Fruit fly (Drosophila melanogaster) whole organism, embryonic: Measurements from ENCODE around the gene CG17549.

Experiments
- Aef1 ChIP-seq: fragments of 200-800 bp; sonication (Bioruptor generic); IDR thresholded peaks from 3 replicates; pipeline ENCODE4 v1.3.6; 2022; ENCODE audit warnings: missing biosample characterization, missing genetic modification characterization
- Bdp1 ChIP-seq: fragments of 200-800 bp; sonication (Bioruptor generic); optimal IDR thresholded peaks from 3 replicates; lab custom pipeline; 2016; ENCODE audit warnings: missing biosample characterization, missing genetic modification characterization
- CG10543 ChIP-seq: fragments of 200-800 bp; sonication (Bioruptor generic); optimal IDR thresholded peaks from 3 replicates; lab custom pipeline; 2017; ENCODE audit warnings: missing biosample characterization, mild to moderate bottlenecking, missing genetic modification characterization, moderate library complexity
- CG12236 ChIP-seq: fragments of 200-800 bp; sonication (Bioruptor generic); optimal IDR thresholded peaks from 2 replicates; lab custom pipeline; 2016; ENCODE audit warnings: missing biosample characterization, missing genetic modification characterization
- CG12769 ChIP-seq: fragments of 200-800 bp; sonication (Bioruptor generic); optimal IDR thresholded peaks from 2 replicates; lab custom pipeline; 2019; ENCODE audit warnings: missing biosample characterization, mild to moderate bottlenecking, missing genetic modification characterization, moderate library complexity
- CG13624 ChIP-seq: fragments of 200-800 bp; sonication (Bioruptor generic); optimal IDR thresholded peaks from 2 replicates; lab custom pipeline; 2016; ENCODE audit warnings: missing biosample characterization, missing genetic modification characterization
- CG13894 ChIP-seq: fragments of 200-800 bp; sonication (Bioruptor generic); optimal IDR thresholded peaks from 3 replicates; lab custom pipeline; 2018; ENCODE audit warnings: missing biosample characterization, mild to moderate bottlenecking, missing genetic modification characterization, moderate library complexity
- CG17186 ChIP-seq: fragments of 200-800 bp; sonication (Bioruptor generic); optimal IDR thresholded peaks from 3 replicates; lab custom pipeline; 2017; ENCODE audit warnings: missing biosample characterization, missing genetic modification reagents, missing genetic modification characterization
- CG18619 ChIP-seq: fragments of 200-800 bp; sonication (Bioruptor generic); optimal IDR thresholded peaks from 3 replicates; lab custom pipeline; 2017; ENCODE audit warnings: missing biosample characterization, mild to moderate bottlenecking, missing genetic modification characterization
- CG30020 ChIP-seq: fragments of 200-800 bp; optimal IDR thresholded peaks from 2 replicates; lab custom pipeline; 2019; ENCODE audit warnings: missing biosample characterization, mild to moderate bottlenecking, missing genetic modification characterization, moderate library complexity
- CG31388 ChIP-seq: fragments of 200-800 bp; sonication (Bioruptor generic); optimal IDR thresholded peaks from 2 replicates; lab custom pipeline; 2016; ENCODE audit warnings: missing biosample characterization, missing genetic modification characterization
- CG3163 ChIP-seq: fragments of 200-800 bp; sonication (Bioruptor generic); optimal IDR thresholded peaks from 3 replicates; lab custom pipeline; 2016; ENCODE audit warnings: missing biosample characterization, missing genetic modification characterization
- CG4617 ChIP-seq: fragments of 200-800 bp; sonication (Bioruptor generic); optimal IDR thresholded peaks from 3 replicates; lab custom pipeline; 2016; ENCODE audit warnings: missing biosample characterization, missing genetic modification characterization, borderline replicate concordance
- CG5180 ChIP-seq: fragments of 200-800 bp; sonication (Bioruptor generic); optimal IDR thresholded peaks from 3 replicates; lab custom pipeline; 2017; ENCODE audit warnings: missing biosample characterization, missing genetic modification characterization, mild to moderate bottlenecking, moderate library complexity, missing genetic modification reagents
- CG6654 ChIP-seq: fragments of 200-800 bp; sonication (Bioruptor generic); optimal IDR thresholded peaks from 2 replicates; lab custom pipeline; 2017; ENCODE audit warnings: missing biosample characterization, mild to moderate bottlenecking, missing genetic modification characterization
- CG7556 ChIP-seq: fragments of 200-800 bp; sonication (Bioruptor generic); optimal IDR thresholded peaks from 2 replicates; lab custom pipeline; 2017; ENCODE audit warnings: missing biosample characterization, mild to moderate bottlenecking, missing genetic modification characterization
- CG8924 ChIP-seq: fragments of 200-800 bp; optimal IDR thresholded peaks from 3 replicates; lab custom pipeline; 2019; ENCODE audit warnings: missing biosample characterization, mild to moderate bottlenecking, missing genetic modification characterization, moderate library complexity
- CG9817 ChIP-seq: fragments of 200-800 bp; sonication (Bioruptor generic); optimal IDR thresholded peaks from 2 replicates; lab custom pipeline; 2018; ENCODE audit warnings: missing biosample characterization, mild to moderate bottlenecking, missing genetic modification characterization, moderate library complexity
- CG9876 ChIP-seq: fragments of 200-800 bp; sonication (Bioruptor generic); optimal IDR thresholded peaks from 2 replicates; lab custom pipeline; 2016; ENCODE audit warnings: missing biosample characterization, missing genetic modification characterization
- CTCF ChIP-seq: fragments of 200-800 bp; sonication (Bioruptor generic); optimal IDR thresholded peaks from 2 replicates; lab custom pipeline; 2017; ENCODE audit warnings: missing biosample characterization, mild to moderate bottlenecking, missing genetic modification characterization, moderate library complexity
- Chrac-16 ChIP-seq: fragments of 200-800 bp; sonication (Bioruptor generic); optimal IDR thresholded peaks from 3 replicates; lab custom pipeline; 2016; ENCODE audit warnings: missing biosample characterization, missing genetic modification characterization
- CkIIα-i1 ChIP-seq: fragments of 200-800 bp; sonication (Bioruptor generic); IDR thresholded peaks from 2 replicates; pipeline ENCODE4 v1.3.6; 2022; ENCODE audit warnings: missing biosample characterization, missing genetic modification characterization
- E2f2 ChIP-seq: fragments of 200-800 bp; sonication (Bioruptor generic); IDR thresholded peaks from 2 replicates; pipeline ENCODE4 v1.3.6; 2022; ENCODE audit warnings: missing biosample characterization, missing genetic modification characterization
- HLH4C ChIP-seq: fragments of 200-800 bp; sonication (Bioruptor generic); IDR thresholded peaks from 3 replicates; pipeline ENCODE4 v1.3.6; 2022; ENCODE audit warnings: missing biosample characterization, missing genetic modification characterization; ENCODE audit not compliant: partially characterized antibody
- Hmr ChIP-seq: fragments of 200-800 bp; sonication (Bioruptor generic); optimal IDR thresholded peaks from 3 replicates; lab custom pipeline; 2017; ENCODE audit warnings: mild to moderate bottlenecking, missing biosample characterization, missing genetic modification reagents, missing genetic modification characterization
- Lhr ChIP-seq: fragments of 200-800 bp; sonication (Bioruptor generic); optimal IDR thresholded peaks from 3 replicates; lab custom pipeline; 2017; ENCODE audit warnings: mild to moderate bottlenecking, missing biosample characterization, missing genetic modification reagents, missing genetic modification characterization
- Lpt ChIP-seq: fragments of >200 bp; optimal IDR thresholded peaks from 2 replicates; lab custom pipeline; 2018; ENCODE audit warnings: missing biosample characterization, missing genetic modification characterization
- Rx ChIP-seq: fragments of 200-800 bp; sonication (Bioruptor generic); IDR thresholded peaks from 2 replicates; pipeline ENCODE4 v1.3.6; 2022; ENCODE audit warnings: missing biosample characterization, missing genetic modification characterization
- Scr ChIP-seq: fragments of 200-800 bp; sonication (Bioruptor generic); IDR thresholded peaks from 2 replicates; pipeline ENCODE4 v1.3.6; 2022; ENCODE audit warnings: missing biosample characterization, missing genetic modification characterization; ENCODE audit not compliant: partially characterized antibody
- Usf ChIP-seq: fragments of 200-800 bp; sonication (Bioruptor generic); optimal IDR thresholded peaks from 2 replicates; lab custom pipeline; 2017; ENCODE audit warnings: missing genotype, missing biosample characterization, missing genetic modification characterization
- YL-1 ChIP-seq: fragments of 200-800 bp; sonication (Bioruptor generic); optimal IDR thresholded peaks from 3 replicates; lab custom pipeline; 2017; ENCODE audit warnings: missing biosample characterization, mild to moderate bottlenecking, missing genetic modification characterization
- ac ChIP-seq: fragments of 200-800 bp; sonication (Bioruptor generic); optimal IDR thresholded peaks from 3 replicates; lab custom pipeline; 2017; ENCODE audit warnings: missing biosample characterization, mild to moderate bottlenecking, missing genetic modification characterization
- ap ChIP-seq: fragments of 200-800 bp; sonication (Bioruptor generic); IDR thresholded peaks from 2 replicates; pipeline ENCODE4 v1.3.6; 2022; ENCODE audit warnings: missing biosample characterization, missing genetic modification characterization
- ash1 ChIP-seq: fragments of 200-800 bp; sonication (Bioruptor generic); optimal IDR thresholded peaks from 2 replicates; lab custom pipeline; 2018; ENCODE audit warnings: missing biosample characterization, mild to moderate bottlenecking, missing genetic modification characterization
- chif ChIP-seq, 2 experiments: fragments of 200-800 bp; sonication (Bioruptor generic); optimal IDR thresholded peaks; 3 replicates each; lab custom pipeline; 2016; ENCODE audit warnings: missing biosample characterization in 2 of 2, missing genetic modification characterization in 2 of 2
- chm ChIP-seq: fragments of 200-800 bp; sonication (Bioruptor generic); IDR thresholded peaks from 2 replicates; pipeline ENCODE4 v1.3.6; 2022; ENCODE audit warnings: missing biosample characterization, missing genetic modification characterization
- danr ChIP-seq: fragments of 200-800 bp; sonication (Bioruptor generic); IDR thresholded peaks from 2 replicates; pipeline ENCODE4 v1.3.6; 2022; ENCODE audit warnings: missing biosample characterization, missing genetic modification characterization
- dpn ChIP-seq, 2 experiments: fragments of 200-800 bp; sonication (Bioruptor generic); optimal IDR thresholded peaks; 3 replicates each; lab custom pipeline; 2016; ENCODE audit warnings: missing biosample characterization in 2 of 2, missing genetic modification characterization in 2 of 2
- eve ChIP-seq, 2 experiments: fragments of >200 bp; optimal IDR thresholded peaks; 2 replicates each; lab custom pipeline; 2017; ENCODE audit warnings: missing biosample characterization in 2 of 2, missing genetic modification characterization in 2 of 2
- gcm ChIP-seq: fragments of 200-800 bp; sonication (Bioruptor generic); optimal IDR thresholded peaks from 2 replicates; lab custom pipeline; 2019; ENCODE audit warnings: missing biosample characterization, mild to moderate bottlenecking, missing genetic modification characterization, moderate library complexity
- inv ChIP-seq: fragments of 200-800 bp; sonication (Bioruptor generic); IDR thresholded peaks from 2 replicates; pipeline ENCODE4 v1.3.6; 2022; ENCODE audit warnings: missing biosample characterization, missing genetic modification characterization; ENCODE audit not compliant: partially characterized antibody
- lab ChIP-seq: fragments of 200-800 bp; sonication (Bioruptor generic); optimal IDR thresholded peaks from 3 replicates; lab custom pipeline; 2017; ENCODE audit warnings: missing biosample characterization, missing genetic modification characterization, mild to moderate bottlenecking, moderate library complexity, missing genetic modification reagents
- pb ChIP-seq: fragments of 200-800 bp; sonication (Bioruptor generic); optimal IDR thresholded peaks from 3 replicates; lab custom pipeline; 2016; ENCODE audit warnings: missing biosample characterization, missing genetic modification characterization
- pzg ChIP-seq: fragments of 200-800 bp; sonication (Bioruptor generic); optimal IDR thresholded peaks from 3 replicates; lab custom pipeline; 2018; ENCODE audit warnings: missing biosample characterization, mild to moderate bottlenecking, missing genetic modification characterization, moderate library complexity
- sens ChIP-seq: fragments of 200-800 bp; sonication (Bioruptor generic); peaks from one replicate; lab custom pipeline; 2016; ENCODE audit warnings: missing biosample characterization, missing genetic modification characterization
- sim ChIP-seq: fragments of 200-800 bp; sonication (Bioruptor generic); IDR thresholded peaks from 2 replicates; pipeline ENCODE4 v1.3.6; 2022; ENCODE audit warnings: missing biosample characterization, missing genetic modification characterization
- sr ChIP-seq: fragments of 200-800 bp; sonication (Bioruptor generic); IDR thresholded peaks from 3 replicates; pipeline ENCODE4 v1.3.6; 2022; ENCODE audit warnings: missing biosample characterization, missing genetic modification characterization
- stwl ChIP-seq: fragments of 200-800 bp; sonication (Bioruptor generic); optimal IDR thresholded peaks from 3 replicates; lab custom pipeline; 2018; ENCODE audit warnings: missing biosample characterization, mild to moderate bottlenecking, missing genetic modification characterization, moderate library complexity
- tap ChIP-seq: fragments of 200-800 bp; optimal IDR thresholded peaks from 3 replicates; lab custom pipeline; 2019; ENCODE audit warnings: missing biosample characterization, mild to moderate bottlenecking, missing genetic modification characterization, moderate library complexity
- tio ChIP-seq: fragments of 200-800 bp; sonication (Bioruptor generic); optimal IDR thresholded peaks from 2 replicates; lab custom pipeline; 2017; ENCODE audit warnings: missing biosample characterization, missing genetic modification characterization, inconsistent platforms
- zf30C ChIP-seq: fragments of 200-800 bp; sonication (Bioruptor generic); optimal IDR thresholded peaks from 3 replicates; lab custom pipeline; 2018; ENCODE audit warnings: missing biosample characterization, mild to moderate bottlenecking, missing genetic modification characterization
- zfh2 ChIP-seq: fragments of 200-800 bp; sonication (Bioruptor generic); optimal IDR thresholded peaks from 2 replicates; lab custom pipeline; 2016; ENCODE audit warnings: missing biosample characterization, missing genetic modification characterization

Gene CG17549

DNA sequence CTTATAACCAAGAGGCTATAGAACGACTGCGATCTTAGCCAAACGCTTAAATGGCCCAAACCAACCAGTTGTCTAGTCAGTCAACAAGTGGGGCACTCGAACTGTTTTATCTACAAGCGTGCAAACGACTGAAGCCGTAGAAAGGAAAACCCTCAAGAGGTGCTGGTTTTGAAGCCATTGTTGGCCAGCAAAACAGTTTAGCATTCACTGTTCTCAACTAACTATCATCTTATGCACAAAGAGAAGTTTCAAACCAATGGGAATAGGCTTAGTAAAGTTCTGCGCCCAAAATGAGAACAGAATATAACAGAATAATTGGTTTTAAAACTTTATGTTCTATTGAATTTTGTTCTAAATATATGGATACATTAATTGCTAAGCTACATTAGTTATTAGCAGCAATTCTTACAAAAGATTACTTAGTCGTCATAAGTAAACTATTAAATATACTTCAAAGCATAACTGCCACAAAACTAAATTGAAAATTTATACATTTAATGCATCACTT lies 3.9 kb upstream of the CG17549 start, which contains the start of gene CG31798 (continued):
- peak; percentile 75 for TF ChIP-seq CTCF
- TF ChIP-seq CG5180 (GFP tag; lab: Kevin White, UChicago): peak; percentile 26
- no peak for TF ChIP-seq eve (GFP tag; optimal IDR thresholded peaks at IDR 0.05; lab: Kevin White, UChicago)
- no peak for TF ChIP-seq ac (GFP tag; lab: Kevin White, UChicago)
- TF ChIP-seq CG30020: no peak
- no peak for TF ChIP-seq Lhr
- TF ChIP-seq CkIIα-i1 (GFP tag; lab: Robert Waterston, UW): no peak
- TF ChIP-seq chif (GFP tag; optimal IDR thresholded peaks at IDR 0.05; lab: Kevin White, UChicago): no peak
- no peak for TF ChIP-seq tap (tag; lab: Kevin White, UChicago)
- TF ChIP-seq inv (GFP tag; lab: Robert Waterston, UW): no peak; the same call in 1 of the 2 replicates
- TF ChIP-seq zf30C (GFP tag; lab: Kevin White, UChicago): no peak
- no peak for TF ChIP-seq Lpt (GFP tag; lab: Kevin White, UChicago)
- TF ChIP-seq Aef1 (GFP tag; lab: Robert Waterston, UW): no peak
- TF ChIP-seq CG12769 (tag; lab: Kevin White, UChicago): peak; percentile 16
- TF ChIP-seq sim: no peak
- TF ChIP-seq E2f2: no peak
- no peak for TF ChIP-seq CG3163 (GFP tag; lab: Kevin White, UChicago)
- no peak for TF ChIP-seq danr
- peak; percentile 6 for TF ChIP-seq CG9817 (tag; lab: Kevin White, UChicago)
- no peak for TF ChIP-seq gcm (GFP tag; lab: Kevin White, UChicago)
- TF ChIP-seq pzg (GFP tag; lab: Kevin White, UChicago): peak; percentile 14
- no peak for TF ChIP-seq Usf (GFP tag; lab: Kevin White, UChicago)
- TF ChIP-seq CG6654 (GFP tag; lab: Kevin White, UChicago): peak; percentile 99
- no peak for TF ChIP-seq CG13624 (GFP tag; lab: Kevin White, UChicago)
- TF ChIP-seq CG8924 (tag; lab: Kevin White, UChicago): no peak
- TF ChIP-seq CG10543 (GFP tag; lab: Kevin White, UChicago): no peak
- TF ChIP-seq ap (GFP tag; lab: Robert Waterston, UW): no peak
- no peak for TF ChIP-seq Rx
- TF ChIP-seq Bdp1 (GFP tag; lab: Kevin White, UChicago): no peak
- TF ChIP-seq zfh2 (GFP tag; lab: Kevin White, UChicago): no peak
- peak; percentile 64 for TF ChIP-seq stwl (tag; lab: Kevin White, UChicago)
- no peak for TF ChIP-seq pb (GFP tag; lab: Kevin White, UChicago)
- no peak for TF ChIP-seq sr (GFP tag; lab: Robert Waterston, UW)
- TF ChIP-seq Scr (GFP tag; lab: Robert Waterston, UW): no peak
- TF ChIP-seq Hmr (GFP tag; lab: Kevin White, UChicago): peak; percentile 6
- no peak for TF ChIP-seq CG9876
- no peak for TF ChIP-seq lab (GFP tag; lab: Kevin White, UChicago)
- TF ChIP-seq dpn (GFP tag; optimal IDR thresholded peaks at IDR 0.05; lab: Kevin White, UChicago): no peak
- TF ChIP-seq chm (GFP tag; lab: Robert Waterston, UW): no peak
- TF ChIP-seq CG4617 (GFP tag; lab: Kevin White, UChicago): no peak
- no peak for TF ChIP-seq Chrac-16 (GFP tag; lab: Kevin White, UChicago)
- no peak for TF ChIP-seq CG7556 (GFP tag; lab: Kevin White, UChicago)
- peak; percentile 35 for TF ChIP-seq sens (GFP tag; lab: Kevin White, UChicago)
- TF ChIP-seq YL-1 (GFP tag; lab: Kevin White, UChicago): no peak
- TF ChIP-seq CG18619 (GFP tag; lab: Kevin White, UChicago): no peak
- no peak for TF ChIP-seq CG12236 (GFP tag; lab: Kevin White, UChicago)
- TF ChIP-seq CG17186: no peak
- TF ChIP-seq CG31388 (GFP tag; lab: Kevin White, UChicago): no peak
- no peak for TF ChIP-seq HLH4C (GFP tag; lab: Robert Waterston, UW)
- no peak for TF ChIP-seq ash1 (GFP tag; lab: Kevin White, UChicago)
- peak; percentile 34 for TF ChIP-seq CG13894 (tag; lab: Kevin White, UChicago)
- no peak for TF ChIP-seq tio (GFP tag; lab: Kevin White, UChicago)
